Worm (Caenorhabditis elegans): ENCODE data around the gene vab-19.
A peak's percentile ranks its signal among the peaks of the same experiment; 100 is the strongest.

Gene vab-19

ce11 chrII:2417889-2418288, 25.2 kb upstream of the vab-19 start, which contains the start of the genes F42G2.5 and F42G2.7:
Gene F42G2.5 (minus strand): TSS chrII:2417989.
Gene F42G2.7 (plus strand): TSS chrII:2418158.
- TF ChIP-seq unc-3 (GFP tag; conservative IDR thresholded peaks at IDR 0.05) (no peak), unc-3 (tag; optimal IDR thresholded peaks at IDR 0.05) (no peak), nfya-1 (tag; optimal IDR thresholded peaks at IDR 0.05) (no peak), madf-2 (tag; optimal IDR thresholded peaks at IDR 0.05) (no peak), sox-2 (GFP tag; IDR thresholded peaks at IDR 0.05) (no peak), lin-11 (tag; optimal IDR thresholded peaks at IDR 0.05) (no peak), Y22D7AL.16 (tag; optimal IDR thresholded peaks at IDR 0.05) (no peak), elt-2 (tag; optimal IDR thresholded peaks at IDR 0.05) (no peak)

- TF ChIP-seq pros-1 (tag; optimal IDR thresholded peaks at IDR 0.05) (no peak), pqm-1 (tag; optimal IDR thresholded peaks at IDR 0.05) (no peak), C08G9.2 (tag; optimal IDR thresholded peaks at IDR 0.05) (no peak), hlh-13 (GFP tag; optimal IDR thresholded peaks at IDR 0.05) (no peak), pag-3 (tag; optimal IDR thresholded peaks at IDR 0.05; ENCODE audit: borderline replicate concordance) (no peak), sox-2 (GFP tag; IDR thresholded peaks at IDR 0.05) (no peak), ttx-3 (tag; optimal IDR thresholded peaks at IDR 0.05) (no peak), ama-1 (optimal IDR thresholded peaks at IDR 0.05) (no peak), madf-2 (tag; optimal IDR thresholded peaks at IDR 0.05) (no peak), ceh-31 (tag; optimal IDR thresholded peaks at IDR 0.05) (no peak), ceh-14 (tag; optimal IDR thresholded peaks at IDR 0.05) (no peak), dve-1 (tag; optimal IDR thresholded peaks at IDR 0.05) (no peak), elt-2 (tag; optimal IDR thresholded peaks at IDR 0.05) (no peak), eyg-1 (tag; optimal IDR thresholded peaks at IDR 0.05) (no peak), tbx-2 (tag; optimal IDR thresholded peaks at IDR 0.05) (no peak), ceh-45 (GFP tag; IDR thresholded peaks at IDR 0.05) (no peak)
Measured at ce11 chrII:2418836-2419235, 24.2 kb upstream of the vab-19 start, which contains the start of gene fbxc-20. Gene fbxc-20 (plus strand): TSS chrII:2419136.

ce11 chrII:2420685-2421084, 22.4 kb upstream of the vab-19 start:
- TF ChIP-seq unc-86 (tag; optimal IDR thresholded peaks at IDR 0.05) (no peak), sox-4 (tag; optimal IDR thresholded peaks at IDR 0.05) (no peak), elt-2 (tag; optimal IDR thresholded peaks at IDR 0.05) (peak; percentile 21)

ce11 chrII:2421185-2421584, 21.9 kb upstream of the vab-19 start:
- no peak for TF ChIP-seq hlh-6 (tag; optimal IDR thresholded peaks at IDR 0.05)
- peak; percentile 24 for TF ChIP-seq elt-2 (tag; optimal IDR thresholded peaks at IDR 0.05)

ce11 chrII:2421905-2422304, 21.2 kb upstream of the vab-19 start, which contains the start of gene F42G2.2:
Gene F42G2.2 (plus strand): TSS chrII:2422205.
- TF ChIP-seq madf-2 (tag; optimal IDR thresholded peaks at IDR 0.05), result no peak
- TF ChIP-seq elt-4 (tag; optimal IDR thresholded peaks at IDR 0.05), result no peak
- TF ChIP-seq ztf-16 (tag; optimal IDR thresholded peaks at IDR 0.05), result no peak
- TF ChIP-seq hlh-30 (tag; optimal IDR thresholded peaks at IDR 0.05; ENCODE audit: insufficient read depth), result no peak
- TF ChIP-seq nhr-232 (tag; optimal IDR thresholded peaks at IDR 0.05), result no peak
- no peak for TF ChIP-seq K02D7.2 (tag; optimal IDR thresholded peaks at IDR 0.05)
- TF ChIP-seq ceh-48 (tag; optimal IDR thresholded peaks at IDR 0.05), result no peak
- no peak for TF ChIP-seq dmd-4 (tag; optimal IDR thresholded peaks at IDR 0.05; ENCODE audit: borderline replicate concordance)
- TF ChIP-seq pat-9 (tag; optimal IDR thresholded peaks at IDR 0.05), result no peak
- no peak for TF ChIP-seq ceh-19 (GFP tag; optimal IDR thresholded peaks at IDR 0.05)
- no peak for TF ChIP-seq ahr-1 (tag; optimal IDR thresholded peaks at IDR 0.05)
- TF ChIP-seq tbx-2 (tag; optimal IDR thresholded peaks at IDR 0.05), result no peak
- no peak for TF ChIP-seq lin-11 (tag; optimal IDR thresholded peaks at IDR 0.05)
- no peak for TF ChIP-seq C38D4.7 (GFP tag; optimal IDR thresholded peaks at IDR 0.05)
- no peak for TF ChIP-seq npax-4 (tag; optimal IDR thresholded peaks at IDR 0.05)
- no peak for TF ChIP-seq tbx-7 (tag; optimal IDR thresholded peaks at IDR 0.05)

Measured in whole organism, late embryonic.